Fruit fly (Drosophila melanogaster) whole organism, wandering third instar larva: Measurements from ENCODE around the gene Smyd3.

Experiments used
- Abd-B ChIP-seq: fragments of >200 bp; optimal IDR thresholded peaks from 2 replicates; lab custom pipeline; 2017; ENCODE audit warnings: missing biosample characterization, missing genetic modification characterization
- CG32264 ChIP-seq: fragments of 200-800 bp; sonication (Bioruptor generic); optimal IDR thresholded peaks from 2 replicates; lab custom pipeline; 2016; ENCODE audit warnings: missing biosample characterization, missing genetic modification characterization
- CG9705 ChIP-seq: fragments of 200-800 bp; sonication (Bioruptor generic); optimal IDR thresholded peaks from 2 replicates; lab custom pipeline; 2018; ENCODE audit warnings: missing biosample characterization, mild to moderate bottlenecking, missing genetic modification characterization
- CrebA ChIP-seq: fragments of 200-800 bp; sonication (Bioruptor generic); optimal IDR thresholded peaks from 2 replicates; lab custom pipeline; 2016; ENCODE audit warnings: missing biosample characterization, mild to moderate bottlenecking, missing genetic modification characterization, borderline replicate concordance
- Dfd ChIP-seq: fragments of >200 bp; optimal IDR thresholded peaks from 2 replicates; lab custom pipeline; 2017; ENCODE audit warnings: missing biosample characterization, missing genetic modification characterization
- Dif ChIP-seq: fragments of 200-275, 200-300 bp; sonication (Bioruptor generic); optimal IDR thresholded peaks from 2 replicates; lab custom pipeline; 2018; ENCODE audit warnings: missing biosample characterization, missing genetic modification characterization; ENCODE audit not compliant: partially characterized antibody
- GATAd ChIP-seq: sonication (Bioruptor generic); optimal IDR thresholded peaks from 2 replicates; lab custom pipeline; 2016; ENCODE audit warnings: missing biosample characterization, missing genetic modification characterization
- HLH106 ChIP-seq: fragments of 200-800 bp; optimal IDR thresholded peaks from 3 replicates; lab custom pipeline; 2019; ENCODE audit warnings: missing biosample characterization, mild to moderate bottlenecking, missing genetic modification characterization, moderate library complexity
- Hnf4 ChIP-seq: fragments of 200-800 bp; sonication (Bioruptor generic); optimal IDR thresholded peaks from 2 replicates; lab custom pipeline; 2016; ENCODE audit warnings: missing biosample characterization, mild to moderate bottlenecking, missing genetic modification characterization
- Hr78 ChIP-seq: fragments of >200 bp; optimal IDR thresholded peaks from 2 replicates; lab custom pipeline; 2017; ENCODE audit warnings: missing biosample characterization, missing genetic modification characterization
- Hr83 ChIP-seq: fragments of 200-300 bp; sonication (Bioruptor generic); optimal IDR thresholded peaks from 2 replicates; lab custom pipeline; 2016; ENCODE audit warnings: missing biosample characterization, mild to moderate bottlenecking, missing genetic modification characterization, moderate library complexity; ENCODE audit not compliant: poor library complexity, severe bottlenecking
- Jra ChIP-seq: sonication (Bioruptor generic); optimal IDR thresholded peaks from 2 replicates; lab custom pipeline; 2016; ENCODE audit warnings: missing biosample characterization, missing genetic modification characterization
- Mio ChIP-seq: sonication (Bioruptor generic); optimal IDR thresholded peaks from 2 replicates; lab custom pipeline; 2016; ENCODE audit warnings: missing biosample characterization, missing genetic modification characterization
- Myc ChIP-seq: fragments of >200 bp; optimal IDR thresholded peaks from 2 replicates; lab custom pipeline; 2017
- N ChIP-seq: fragments of >200 bp; optimal IDR thresholded peaks from 2 replicates; lab custom pipeline; 2018; ENCODE audit warnings: missing biosample characterization, missing external identifiers, missing genetic modification characterization
- OdsH ChIP-seq: fragments of 200-800 bp; sonication (Bioruptor generic); optimal IDR thresholded peaks from 2 replicates; lab custom pipeline; 2016; ENCODE audit warnings: missing biosample characterization, mild to moderate bottlenecking, missing genetic modification characterization
- Rel ChIP-seq, 2 experiments: fragments of 200-800 bp; sonication (Bioruptor generic) in 1 of 2; optimal IDR thresholded peaks; 2 replicates in 1 of 2; 3 replicates in 1 of 2; lab custom pipeline; 2016 to 2019; ENCODE audit warnings: mild to moderate bottlenecking in 2 of 2, missing biosample characterization in 2 of 2, missing genetic modification characterization in 2 of 2, moderate library complexity in 1 of 2
- Sp1 ChIP-seq: fragments of 200-800 bp; sonication (Bioruptor generic); optimal IDR thresholded peaks from 3 replicates; lab custom pipeline; 2019; ENCODE audit warnings: missing biosample characterization, mild to moderate bottlenecking, missing genetic modification characterization, moderate library complexity
- Vsx2 ChIP-seq: fragments of 200-300, 225-300 bp; sonication (Bioruptor generic); optimal IDR thresholded peaks from 2 replicates; lab custom pipeline; 2018; ENCODE audit warnings: missing biosample characterization, missing genetic modification characterization; ENCODE audit not compliant: partially characterized antibody
- br ChIP-seq: fragments of 200-800 bp; sonication (Bioruptor generic); optimal IDR thresholded peaks from 2 replicates; lab custom pipeline; 2016; ENCODE audit warnings: missing biosample characterization, missing genetic modification characterization
- brk ChIP-seq: fragments of 200-800 bp; sonication (Bioruptor generic); optimal IDR thresholded peaks from 2 replicates; lab custom pipeline; 2016; ENCODE audit warnings: missing biosample characterization, mild to moderate bottlenecking, missing genetic modification characterization
- dl ChIP-seq, 2 experiments: fragments of 175-275, 200-275 bp in 1 of 2; fragments of 200-275 bp in 1 of 2; sonication (Bioruptor generic); optimal IDR thresholded peaks; lab custom pipeline; 2018; ENCODE audit warnings: mild to moderate bottlenecking in 2 of 2, missing biosample characterization in 2 of 2, missing genetic modification characterization in 2 of 2, moderate library complexity in 2 of 2; ENCODE audit not compliant: partially characterized antibody in 2 of 2, insufficient read depth in 1 of 2
- dmrt93B ChIP-seq: fragments of 200-800 bp; sonication (Bioruptor generic); optimal IDR thresholded peaks from 2 replicates; lab custom pipeline; 2018; ENCODE audit warnings: missing biosample characterization, mild to moderate bottlenecking, missing genetic modification characterization
- dsf ChIP-seq: sonication (Bioruptor generic); optimal IDR thresholded peaks from 2 replicates; lab custom pipeline; 2016; ENCODE audit warnings: missing biosample characterization, missing genetic modification characterization, borderline replicate concordance
- ey ChIP-seq: fragments of 200-800 bp; sonication (Bioruptor generic); optimal IDR thresholded peaks from 2 replicates; lab custom pipeline; 2016; ENCODE audit warnings: missing biosample characterization, missing genetic modification characterization
- foxo ChIP-seq, 2 experiments: fragments of 200-800 bp; sonication (Bioruptor generic); optimal IDR thresholded peaks; 2 replicates in 1 of 2; 3 replicates in 1 of 2; lab custom pipeline; 2016 to 2017; ENCODE audit warnings: missing biosample characterization in 2 of 2, missing genetic modification characterization in 2 of 2
- fru ChIP-seq: fragments of 200-800 bp; sonication (Bioruptor generic); optimal IDR thresholded peaks from 3 replicates; lab custom pipeline; 2016; ENCODE audit warnings: missing biosample characterization, mild to moderate bottlenecking, missing genetic modification characterization
- h ChIP-seq: fragments of 200-800 bp; sonication (Bioruptor generic); optimal IDR thresholded peaks from 3 replicates; lab custom pipeline; 2016; ENCODE audit warnings: missing biosample characterization, mild to moderate bottlenecking, missing genetic modification characterization
- jim ChIP-seq: fragments of 175-275, 200-325 bp; sonication (Bioruptor generic); optimal IDR thresholded peaks from 2 replicates; lab custom pipeline; 2016; ENCODE audit warnings: missing biosample characterization, mild to moderate bottlenecking, missing genetic modification characterization
- lola ChIP-seq: fragments of >200 bp; optimal IDR thresholded peaks from 2 replicates; lab custom pipeline; 2017; ENCODE audit warnings: missing biosample characterization, missing genetic modification characterization
- pan ChIP-seq: fragments of >200 bp; optimal IDR thresholded peaks from 2 replicates; lab custom pipeline; 2017
- psq ChIP-seq: fragments of 200-800 bp; sonication (Bioruptor generic); optimal IDR thresholded peaks from 3 replicates; lab custom pipeline; 2017; ENCODE audit warnings: missing biosample characterization, mild to moderate bottlenecking, missing genetic modification characterization, moderate library complexity
- rgr ChIP-seq: fragments of 200-800 bp; sonication (Bioruptor generic); optimal IDR thresholded peaks from 3 replicates; lab custom pipeline; 2016; ENCODE audit warnings: missing biosample characterization, mild to moderate bottlenecking, missing genetic modification characterization
- sage ChIP-seq: fragments of 200-800 bp; sonication (Bioruptor generic); optimal IDR thresholded peaks from 2 replicates; lab custom pipeline; 2016; ENCODE audit warnings: missing biosample characterization, mild to moderate bottlenecking, missing genetic modification characterization
- sv ChIP-seq: fragments of 200-800 bp; sonication (Bioruptor generic); optimal IDR thresholded peaks from 3 replicates; lab custom pipeline; 2016; ENCODE audit warnings: missing biosample characterization, missing genetic modification characterization
- tai ChIP-seq: sonication (Bioruptor generic); optimal IDR thresholded peaks from 2 replicates; lab custom pipeline; 2016; ENCODE audit warnings: missing biosample characterization, missing genetic modification characterization
- usp ChIP-seq: fragments of >200 bp; optimal IDR thresholded peaks from 2 replicates; lab custom pipeline; 2017; ENCODE audit warnings: missing biosample characterization, missing genetic modification characterization
- woc ChIP-seq: sonication (Bioruptor generic); optimal IDR thresholded peaks from 2 replicates; lab custom pipeline; 2016; ENCODE audit warnings: missing biosample characterization, mild to moderate bottlenecking, missing genetic modification characterization

The Smyd3 gene

dm6 chrX:2589446-2590038 lies 19.1 kb downstream of the Smyd3 start:
- peak; percentile 88 for TF ChIP-seq Sp1 (GFP tag; lab: Kevin White, UChicago)
- peak; percentile 97 for TF ChIP-seq ey (GFP tag; lab: Kevin White, UChicago)
- TF ChIP-seq sv (GFP tag; lab: Kevin White, UChicago) = peak; percentile 89
- TF ChIP-seq Mio = peak; percentile 84
- peak; percentile 90 for TF ChIP-seq sage (GFP tag; lab: Kevin White, UChicago)
- no peak for TF ChIP-seq tai (GFP tag; lab: Kevin White, UChicago)
- peak; percentile 97 for TF ChIP-seq rgr (GFP tag; lab: Kevin White, UChicago)
- TF ChIP-seq Hr83 = peak; percentile 93
- TF ChIP-seq CG9705 (GFP tag; lab: Kevin White, UChicago) = peak; percentile 36
- peak; percentile 64 for TF ChIP-seq dsf
- TF ChIP-seq Dif = no peak
- peak; percentile 84 for TF ChIP-seq Jra (GFP tag; lab: Kevin White, UChicago)
- no peak for TF ChIP-seq dl (GFP tag; optimal IDR thresholded peaks at IDR 0.05; lab: Kevin White, UChicago; ENCODE audit: insufficient read depth in 1 of 2, partially characterized antibody in 2 of 2)
- TF ChIP-seq Hr78 (GFP tag; lab: Kevin White, UChicago) = no peak
- TF ChIP-seq h (GFP tag; lab: Kevin White, UChicago) = peak; percentile 96
- no peak for TF ChIP-seq pan (lab: Kevin White, UChicago)
- TF ChIP-seq Vsx2 (GFP tag; lab: Kevin White, UChicago) = no peak
- peak; percentile 89 for TF ChIP-seq psq (GFP tag; lab: Kevin White, UChicago)
- peak; percentile 96 for TF ChIP-seq fru (GFP tag; lab: Kevin White, UChicago)
- peak; percentile 42 for TF ChIP-seq jim (GFP tag; lab: Kevin White, UChicago)
- TF ChIP-seq Abd-B (GFP tag; lab: Kevin White, UChicago) = no peak
- peak; percentile 72 for TF ChIP-seq GATAd (GFP tag; lab: Kevin White, UChicago)
- TF ChIP-seq br (GFP tag; lab: Kevin White, UChicago) = peak; percentile 96
- TF ChIP-seq HLH106 (tag; lab: Kevin White, UChicago) = peak; percentile 94
- no peak for TF ChIP-seq Dfd (GFP tag; lab: Kevin White, UChicago)
- TF ChIP-seq OdsH (GFP tag; lab: Kevin White, UChicago) = peak; percentile 95
- peak; percentile 95 for TF ChIP-seq Hnf4
- no peak for TF ChIP-seq brk (GFP tag; lab: Kevin White, UChicago)
- no peak for TF ChIP-seq Myc (lab: Kevin White, UChicago)
- TF ChIP-seq N (GFP tag; lab: Kevin White, UChicago) = no peak
- TF ChIP-seq CG32264 (GFP tag; lab: Kevin White, UChicago) = peak; percentile 90
- peak; percentile 85 for TF ChIP-seq woc
- peak; percentile 83 to 98 for TF ChIP-seq foxo (GFP tag; optimal IDR thresholded peaks at IDR 0.05; lab: Kevin White, UChicago)
- TF ChIP-seq dmrt93B (GFP tag; lab: Kevin White, UChicago) = peak; percentile 93
- TF ChIP-seq usp (GFP tag; lab: Kevin White, UChicago) = no peak
- no peak for TF ChIP-seq lola
- no peak for TF ChIP-seq CrebA
- peak; percentile 55 for TF ChIP-seq Rel (GFP tag; optimal IDR thresholded peaks at IDR 0.05; lab: Kevin White, UChicago)
- TF ChIP-seq Rel (tag; optimal IDR thresholded peaks at IDR 0.05; lab: Kevin White, UChicago) = peak; percentile 40
- TF ChIP-seq, all 38 proteins: peak for 24

DNA sequence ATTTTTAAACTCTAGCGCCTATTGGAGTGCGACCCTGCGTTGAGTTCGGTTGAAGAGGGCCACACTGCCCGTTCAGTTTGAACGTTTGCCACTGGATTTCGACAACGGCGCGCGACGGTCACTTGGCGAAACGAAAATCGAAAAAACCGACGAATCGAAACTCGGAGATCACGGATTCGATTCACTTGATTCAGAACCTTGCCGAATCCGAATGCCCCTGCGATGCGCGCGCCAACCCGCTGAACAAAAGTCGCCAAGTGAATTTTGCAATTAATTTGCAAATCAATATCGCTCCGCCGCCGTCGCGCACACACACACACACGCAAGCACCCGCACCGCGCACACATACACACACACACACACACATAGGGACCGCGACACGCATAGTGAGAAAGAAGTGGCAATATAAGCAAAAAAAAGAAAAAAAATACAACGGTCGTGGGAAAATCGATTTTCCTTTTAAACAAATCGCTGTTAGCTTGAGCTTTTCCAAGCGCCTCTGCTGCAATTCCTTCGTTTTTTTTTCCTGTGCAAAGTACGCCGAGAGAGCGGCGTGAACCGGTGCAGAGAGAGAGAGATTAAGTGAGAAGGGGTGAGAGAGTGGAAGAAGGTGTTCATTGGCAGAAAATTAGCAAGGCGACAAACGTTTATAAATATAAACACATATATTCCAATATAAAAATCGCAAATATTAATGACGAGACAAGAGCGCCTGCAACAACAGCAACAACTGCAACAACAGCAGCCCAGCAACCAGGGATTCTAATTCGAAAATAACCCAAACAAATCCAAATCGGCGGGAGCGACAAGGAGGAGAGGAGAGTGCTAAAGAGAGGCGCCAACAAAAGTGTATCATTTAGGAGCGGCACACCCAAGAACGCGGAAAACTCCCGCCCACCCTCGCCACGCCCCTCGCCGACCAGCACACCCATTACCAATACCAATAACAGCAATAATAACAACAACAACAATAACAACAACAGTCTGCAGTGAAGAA lies 20.0 kb downstream of the Smyd3 start, which contains the start of gene egh:
Gene egh, plus strand, starts transcription at position 89 of the 997 bp plus-strand sequence.
- TF ChIP-seq h (GFP tag; lab: Kevin White, UChicago) (peak; percentile 77), sage (GFP tag; lab: Kevin White, UChicago) (peak; percentile 53), jim (GFP tag; lab: Kevin White, UChicago) (no peak), Dfd (GFP tag; lab: Kevin White, UChicago) (peak; percentile 95), HLH106 (tag; lab: Kevin White, UChicago) (no peak), dsf (no peak), Mio (no peak), br (GFP tag; lab: Kevin White, UChicago) (peak; percentile 66), rgr (GFP tag; lab: Kevin White, UChicago) (peak; percentile 74), Rel (GFP tag; optimal IDR thresholded peaks at IDR 0.05; lab: Kevin White, UChicago) (no peak), Rel (tag; optimal IDR thresholded peaks at IDR 0.05; lab: Kevin White, UChicago) (peak; percentile 75), Sp1 (GFP tag; lab: Kevin White, UChicago) (peak; percentile 52), lola (no peak), CG9705 (GFP tag; lab: Kevin White, UChicago) (no peak), usp (GFP tag; lab: Kevin White, UChicago) (no peak), psq (GFP tag; lab: Kevin White, UChicago) (peak; percentile 58), fru (GFP tag; lab: Kevin White, UChicago) (peak; percentile 82), Hnf4 (peak; percentile 58), ey (GFP tag; lab: Kevin White, UChicago) (peak; percentile 82), OdsH (GFP tag; lab: Kevin White, UChicago) (peak; percentile 46), Dif (peak; percentile 39), Abd-B (GFP tag; lab: Kevin White, UChicago) (no peak), foxo (GFP tag; optimal IDR thresholded peaks at IDR 0.05; lab: Kevin White, UChicago) (peak; percentile 31 to 75), tai (GFP tag; lab: Kevin White, UChicago) (no peak), dl (GFP tag; optimal IDR thresholded peaks at IDR 0.05; lab: Kevin White, UChicago; ENCODE audit: insufficient read depth in 1 of 2, partially characterized antibody in 2 of 2) (peak in 1 of 2 experiments; percentile 3), CG32264 (GFP tag; lab: Kevin White, UChicago) (peak; percentile 62)
